Fruit fly (Drosophila melanogaster) S2 (cell line): ENCODE data around the gene CG43867.

Source experiments
- CG8478 ChIP-seq: fragments of >200 bp; optimal IDR thresholded peaks from 2 replicates; lab custom pipeline; 2018
- CTCF ChIP-seq, 2 experiments: fragments of >200 bp; optimal IDR thresholded peaks; 2 replicates each; lab custom pipeline; 2018

DNA sequence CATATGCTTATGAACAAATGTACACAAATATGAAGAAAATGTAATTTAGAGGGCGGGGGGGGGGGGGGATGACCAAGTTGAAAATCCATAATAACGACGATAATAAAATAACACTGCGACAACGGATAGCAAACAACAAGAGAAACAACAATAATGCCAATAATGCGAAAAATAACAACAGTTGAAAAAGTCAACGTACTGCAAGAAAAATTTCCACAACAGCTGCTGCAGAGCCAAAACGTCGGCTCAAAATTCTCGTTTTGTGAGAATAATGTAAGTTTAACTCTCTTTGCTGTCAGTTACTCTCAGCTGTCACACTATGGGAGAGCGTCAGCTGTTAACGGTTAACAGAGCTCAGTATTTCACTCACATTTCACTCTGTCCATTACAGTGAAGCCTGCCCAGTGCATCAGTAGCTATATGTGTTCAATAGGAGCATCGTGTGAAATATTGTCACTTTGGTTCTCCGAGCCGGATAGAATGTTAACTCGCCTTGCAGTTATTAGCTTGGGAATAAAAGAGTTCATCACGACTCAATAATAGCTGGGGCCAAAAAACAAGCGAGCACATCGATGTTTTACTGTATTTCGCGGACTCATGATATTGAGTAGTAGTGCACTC, 26.9 kb downstream of the CG43867 start:
- no peak for TF ChIP-seq CG8478 (lab: Kevin White, UChicago)
- TF ChIP-seq CTCF (optimal IDR thresholded peaks at IDR 0.05; lab: Kevin White, UChicago), result no peak
